Fruit fly (Drosophila melanogaster): ENCODE measurements around the gene CG34263.

- TF ChIP-seq CG3032 (tag; optimal IDR thresholded peaks at IDR 0.05) (no peak), dac (GFP tag; optimal IDR thresholded peaks at IDR 0.05) (no peak), fkh (GFP tag; optimal IDR thresholded peaks at IDR 0.05) (no peak), CG15336 (GFP tag; IDR thresholded peaks at IDR 0.05) (no peak), CG6808 (GFP tag; optimal IDR thresholded peaks at IDR 0.05) (no peak), Eip78C (GFP tag) (no peak), Gug (GFP tag; IDR thresholded peaks at IDR 0.05) (no peak)
Measured at dm6 chr3L:273291-273690, 7.6 kb upstream of the CG34263 start, which contains the start of gene CG32845.

Measured in whole organism, prepupa.